Worm (Caenorhabditis elegans): ENCODE results near the gene F20D6.12.

DNA sequence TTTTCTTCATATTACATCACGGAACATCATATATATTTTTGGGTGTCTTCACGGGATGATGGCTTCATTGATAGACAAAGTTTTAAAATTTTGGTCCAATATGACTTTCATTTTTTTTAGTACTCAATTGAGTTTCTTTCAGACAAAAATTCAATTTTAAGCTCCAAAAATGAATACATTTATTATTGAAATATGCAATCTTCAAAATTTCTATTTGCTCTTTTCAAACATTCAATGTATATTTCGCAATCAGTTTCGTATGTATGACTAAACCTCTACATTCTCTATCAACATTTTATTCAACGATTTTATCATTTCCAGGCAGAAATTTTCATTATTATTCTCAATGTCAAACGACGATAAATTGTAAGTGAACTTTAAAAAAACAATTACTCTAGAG lies 6.5 kb downstream of the F20D6.12 start, which contains the start of gene srp-8:
- no peak for TF ChIP-seq ceh-14 (tag; optimal IDR thresholded peaks at IDR 0.05)
- no peak for TF ChIP-seq ceh-31 (tag; optimal IDR thresholded peaks at IDR 0.05)
- no peak for TF ChIP-seq sox-4 (tag; optimal IDR thresholded peaks at IDR 0.05)
- no peak for TF ChIP-seq pqm-1 (tag; optimal IDR thresholded peaks at IDR 0.05)
- TF ChIP-seq ama-1 (optimal IDR thresholded peaks at IDR 0.05), result no peak
- TF ChIP-seq dve-1 (tag; optimal IDR thresholded peaks at IDR 0.05), result no peak
- no peak for TF ChIP-seq tbx-7 (tag; optimal IDR thresholded peaks at IDR 0.05)
- TF ChIP-seq rnt-1 (tag; optimal IDR thresholded peaks at IDR 0.05), result no peak
- no peak for TF ChIP-seq elt-2 (tag; optimal IDR thresholded peaks at IDR 0.05)
- no peak for TF ChIP-seq K02D7.2 (tag; optimal IDR thresholded peaks at IDR 0.05)
- TF ChIP-seq elt-4 (tag; optimal IDR thresholded peaks at IDR 0.05), result no peak
